Worm (Caenorhabditis elegans): ENCODE results near the gene rfip-2.

rfip-2 gene

ce11 chrII:729931-730330 lies 6.3 kb downstream of the rfip-2 start:
- TF ChIP-seq tab-1 (GFP tag; IDR thresholded peaks at IDR 0.05) (0 out of 2 replicates have a peak, but pooled peaks have one; percentile 9), cog-1 (tag; optimal IDR thresholded peaks at IDR 0.05) (no peak)

- TF ChIP-seq ref-1 (GFP tag; conservative IDR thresholded peaks at IDR 0.05) (no peak), cog-1 (tag; optimal IDR thresholded peaks at IDR 0.05) (no peak), T22C8.4 (GFP tag; IDR thresholded peaks at IDR 0.05) (no peak), flt-1 (GFP tag; IDR thresholded peaks at IDR 0.05) (no peak), ztf-29 (GFP tag; IDR thresholded peaks at IDR 0.05) (no peak), klf-2 (GFP tag; conservative IDR thresholded peaks at IDR 0.05) (no peak), tab-1 (GFP tag; IDR thresholded peaks at IDR 0.05) (no peak), ztf-23 (GFP tag; IDR thresholded peaks at IDR 0.05) (no peak), med-1 (GFP tag; optimal IDR thresholded peaks at IDR 0.05; ENCODE audit: insufficient read depth) (no peak)
Observed at ce11 chrII:732393-732792, 8.8 kb downstream of the rfip-2 start.

DNA sequence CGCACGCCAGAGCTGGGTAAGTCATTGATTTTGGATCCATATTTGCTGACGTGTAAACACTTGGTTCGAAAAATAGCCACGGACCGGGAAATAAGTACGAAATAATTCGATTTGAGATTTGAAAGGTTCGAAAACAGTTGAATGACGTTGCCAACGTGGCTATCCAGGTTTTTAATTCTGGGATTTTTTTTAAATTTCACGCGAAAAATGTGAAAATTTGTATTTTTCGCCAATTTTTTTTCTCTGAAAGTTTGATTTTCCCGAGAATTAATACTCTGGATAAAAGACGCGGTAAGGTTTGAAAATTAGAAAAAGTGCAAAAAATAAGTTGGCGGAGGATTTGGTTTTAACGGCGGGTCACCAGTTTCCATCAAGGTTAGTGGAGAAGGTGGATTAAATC lies 17.2 kb downstream of the rfip-2 start, which contains the start of gene fbxc-48:
fbxc-48 (minus strand) TSS at position 101 of the 400 bp plus-strand sequence.
- TF ChIP-seq tab-1 (GFP tag; IDR thresholded peaks at IDR 0.05) (no peak), flt-1 (GFP tag; IDR thresholded peaks at IDR 0.05) (no peak), T22C8.4 (GFP tag; IDR thresholded peaks at IDR 0.05) (no peak)

- TF ChIP-seq tab-1 (GFP tag; IDR thresholded peaks at IDR 0.05) (no peak), T22C8.4 (GFP tag; IDR thresholded peaks at IDR 0.05) (no peak), flt-1 (GFP tag; IDR thresholded peaks at IDR 0.05) (no peak), klf-2 (GFP tag; conservative IDR thresholded peaks at IDR 0.05) (no peak), cog-1 (tag; optimal IDR thresholded peaks at IDR 0.05) (no peak)
Observed at ce11 chrII:750155-750554, 26.6 kb downstream of the rfip-2 start, which contains the start of gene snt-6. snt-6 (minus strand) TSS chrII:750212.

DNA sequence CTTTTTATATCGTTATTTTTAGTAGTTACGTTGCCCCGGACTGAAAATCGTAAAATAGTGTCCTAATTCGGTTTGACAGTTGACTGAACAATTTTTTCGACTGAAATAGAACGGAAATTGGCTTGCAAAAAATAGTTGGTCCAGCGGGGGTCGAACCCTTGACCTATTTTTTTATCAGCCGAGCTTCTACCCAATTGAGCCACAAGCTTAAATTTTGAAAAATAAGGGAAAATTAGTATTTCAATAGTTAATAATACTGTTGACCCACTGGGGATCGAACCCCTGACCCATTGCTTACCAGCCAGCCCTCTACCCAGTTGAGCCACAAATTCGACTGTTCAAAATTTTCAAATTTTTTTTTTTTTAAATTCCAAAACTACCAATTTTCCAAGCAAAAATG lies 28.3 kb downstream of the rfip-2 start:
- TF ChIP-seq ztf-29 (GFP tag; IDR thresholded peaks at IDR 0.05): no peak
- no peak for TF ChIP-seq flt-1 (GFP tag; IDR thresholded peaks at IDR 0.05)
- no peak for TF ChIP-seq med-1 (GFP tag; optimal IDR thresholded peaks at IDR 0.05; ENCODE audit: insufficient read depth)
- TF ChIP-seq tab-1 (GFP tag; IDR thresholded peaks at IDR 0.05): no peak
- TF ChIP-seq ztf-23 (GFP tag; IDR thresholded peaks at IDR 0.05): no peak
- no peak for TF ChIP-seq ref-1 (GFP tag; conservative IDR thresholded peaks at IDR 0.05)
- no peak for TF ChIP-seq klf-2 (GFP tag; conservative IDR thresholded peaks at IDR 0.05)
- no peak for TF ChIP-seq T22C8.4 (GFP tag; IDR thresholded peaks at IDR 0.05)

- no peak for TF ChIP-seq cog-1 (tag; optimal IDR thresholded peaks at IDR 0.05)
- no peak for TF ChIP-seq ztf-29 (GFP tag; IDR thresholded peaks at IDR 0.05)
- TF ChIP-seq klf-2 (GFP tag; conservative IDR thresholded peaks at IDR 0.05): no peak
- TF ChIP-seq med-1 (GFP tag; optimal IDR thresholded peaks at IDR 0.05; ENCODE audit: insufficient read depth): no peak
- TF ChIP-seq tab-1 (GFP tag; IDR thresholded peaks at IDR 0.05): no peak
- TF ChIP-seq ztf-23 (GFP tag; IDR thresholded peaks at IDR 0.05): no peak
- no peak for TF ChIP-seq ref-1 (GFP tag; conservative IDR thresholded peaks at IDR 0.05)
- TF ChIP-seq flt-1 (GFP tag; IDR thresholded peaks at IDR 0.05): no peak
Observed at ce11 chrII:753469-753868, 29.9 kb downstream of the rfip-2 start.

DNA sequence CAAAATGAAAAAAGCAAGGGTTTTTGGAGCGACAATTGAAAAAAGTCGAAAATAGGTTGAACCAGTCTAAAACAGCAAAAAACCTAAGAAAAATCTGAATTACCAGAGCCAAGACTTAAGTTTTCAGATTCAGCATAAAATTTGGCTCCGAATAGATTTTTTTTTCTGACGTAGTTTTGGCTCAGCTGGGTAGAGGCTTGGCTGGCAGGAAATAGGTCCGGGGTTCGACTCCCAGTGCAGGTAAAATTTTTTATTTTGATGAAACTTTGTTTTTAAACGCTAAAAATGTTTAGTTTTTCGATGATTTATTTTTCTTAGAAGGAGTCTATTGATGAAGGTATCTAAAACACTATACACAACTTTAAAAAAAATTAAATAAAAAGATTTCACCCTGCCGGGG lies 31.4 kb downstream of the rfip-2 start:
- TF ChIP-seq ref-1 (GFP tag; conservative IDR thresholded peaks at IDR 0.05) (no peak), cog-1 (tag; optimal IDR thresholded peaks at IDR 0.05) (no peak), klf-2 (GFP tag; conservative IDR thresholded peaks at IDR 0.05) (no peak), ztf-29 (GFP tag; IDR thresholded peaks at IDR 0.05) (no peak), flt-1 (GFP tag; IDR thresholded peaks at IDR 0.05) (no peak), T22C8.4 (GFP tag; IDR thresholded peaks at IDR 0.05) (no peak), tab-1 (GFP tag; IDR thresholded peaks at IDR 0.05) (no peak), med-1 (GFP tag; optimal IDR thresholded peaks at IDR 0.05; ENCODE audit: insufficient read depth) (no peak), ztf-23 (GFP tag; IDR thresholded peaks at IDR 0.05) (no peak)

- no peak for TF ChIP-seq ref-1 (GFP tag; conservative IDR thresholded peaks at IDR 0.05)
- TF ChIP-seq T22C8.4 (GFP tag; IDR thresholded peaks at IDR 0.05): peak; percentile 65
Observed at ce11 chrII:756161-756560, 32.6 kb downstream of the rfip-2 start.

ce11 chrII:757224-757623 lies 33.6 kb downstream of the rfip-2 start:
- TF ChIP-seq T22C8.4 (GFP tag; IDR thresholded peaks at IDR 0.05): no peak
- TF ChIP-seq klf-2 (GFP tag; conservative IDR thresholded peaks at IDR 0.05): no peak
- TF ChIP-seq cog-1 (tag; optimal IDR thresholded peaks at IDR 0.05): no peak
- no peak for TF ChIP-seq ztf-29 (GFP tag; IDR thresholded peaks at IDR 0.05)
- no peak for TF ChIP-seq flt-1 (GFP tag; IDR thresholded peaks at IDR 0.05)

DNA sequence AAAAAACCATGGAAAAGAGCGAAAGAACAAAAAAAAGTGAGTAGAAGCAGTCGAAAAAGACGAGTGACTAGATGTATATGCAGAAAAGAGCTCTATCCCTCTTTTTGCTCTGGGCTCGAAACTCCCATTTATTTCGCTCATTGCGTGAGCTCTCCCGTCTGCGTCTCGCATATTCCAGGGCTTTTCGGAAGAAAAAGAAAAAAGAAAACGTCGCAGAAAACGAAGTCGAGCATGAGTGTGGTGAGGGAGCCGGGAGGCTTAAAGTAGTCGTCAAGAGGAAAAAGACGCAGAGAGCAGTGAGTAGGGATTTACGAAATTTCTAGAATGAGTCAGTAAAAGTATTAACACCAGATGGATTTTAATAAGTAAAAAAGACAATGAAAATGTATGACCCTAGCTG lies 36.2 kb downstream of the rfip-2 start:
- TF ChIP-seq cog-1 (tag; optimal IDR thresholded peaks at IDR 0.05): no peak
- no peak for TF ChIP-seq T22C8.4 (GFP tag; IDR thresholded peaks at IDR 0.05)
- TF ChIP-seq ztf-29 (GFP tag; IDR thresholded peaks at IDR 0.05): no peak
- TF ChIP-seq ztf-23 (GFP tag; IDR thresholded peaks at IDR 0.05): no peak
- no peak for TF ChIP-seq klf-2 (GFP tag; conservative IDR thresholded peaks at IDR 0.05)
- TF ChIP-seq med-1 (GFP tag; optimal IDR thresholded peaks at IDR 0.05; ENCODE audit: insufficient read depth): no peak
- no peak for TF ChIP-seq flt-1 (GFP tag; IDR thresholded peaks at IDR 0.05)
- TF ChIP-seq ref-1 (GFP tag; conservative IDR thresholded peaks at IDR 0.05): no peak

DNA sequence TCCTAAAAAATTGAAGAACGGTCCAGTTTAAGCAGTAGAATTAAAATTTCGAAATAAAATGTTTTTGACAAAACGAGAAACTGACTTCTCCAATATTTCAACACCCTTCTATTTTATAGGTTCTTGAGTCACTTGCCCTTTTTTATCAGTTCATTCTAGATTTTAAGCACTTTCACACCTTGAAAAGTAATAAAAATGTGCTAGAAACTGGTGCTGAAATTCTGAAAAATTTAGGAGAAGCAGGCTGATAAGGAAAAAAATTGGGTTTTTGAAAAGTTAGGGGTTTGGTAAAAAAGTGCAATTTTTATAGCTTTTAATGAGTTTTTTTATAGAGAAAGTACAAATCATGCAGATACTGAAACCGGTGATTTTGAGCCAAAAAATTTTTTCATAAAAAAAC lies 36.7 kb downstream of the rfip-2 start:
- TF ChIP-seq ref-1 (GFP tag; conservative IDR thresholded peaks at IDR 0.05): no peak
- TF ChIP-seq cog-1 (tag; optimal IDR thresholded peaks at IDR 0.05): no peak
- TF ChIP-seq tab-1 (GFP tag; IDR thresholded peaks at IDR 0.05): no peak
- TF ChIP-seq ztf-23 (GFP tag; IDR thresholded peaks at IDR 0.05): no peak
- TF ChIP-seq T22C8.4 (GFP tag; IDR thresholded peaks at IDR 0.05): no peak
- TF ChIP-seq klf-2 (GFP tag; conservative IDR thresholded peaks at IDR 0.05): no peak
- TF ChIP-seq ztf-29 (GFP tag; IDR thresholded peaks at IDR 0.05): no peak
- no peak for TF ChIP-seq flt-1 (GFP tag; IDR thresholded peaks at IDR 0.05)

Measured in whole organism, midembryonic.